Worm (Caenorhabditis elegans): ENCODE measurements around the gene C06E8.5.

- TF ChIP-seq unc-86 (tag; optimal IDR thresholded peaks at IDR 0.05) (peak; percentile 68), lim-6 (tag; optimal IDR thresholded peaks at IDR 0.05) (no peak), ceh-2 (tag; optimal IDR thresholded peaks at IDR 0.05) (peak; percentile 28), sdc-2 (tag; optimal IDR thresholded peaks at IDR 0.05) (peak; percentile 19), nhr-11 (tag; optimal IDR thresholded peaks at IDR 0.05) (no peak), ceh-45 (GFP tag; IDR thresholded peaks at IDR 0.05) (no peak), hlh-15 (tag; optimal IDR thresholded peaks at IDR 0.05) (no peak)
Measured at ce11 chrIII:6971662-6972284, 33.5 kb downstream of the C06E8.5 start, which contains the start of the genes eef-1A.1 and rfc-4.

Measured in whole organism, late embryonic.